Worm (Caenorhabditis elegans) whole organism, L4 larva: ENCODE data around the gene E02A10.4.

ENCODE experiments used
- F10B5.3 ChIP-seq: sonication (generic microtip); optimal IDR thresholded peaks from 2 replicates; lab custom pipeline; 2016; ENCODE audit warnings: mild to moderate bottlenecking, missing genetic modification characterization, missing compliant biosample characterization
- T20F7.1 ChIP-seq: fragments of 200-800 bp; sonication (Bioruptor generic); optimal IDR thresholded peaks from 2 replicates; lab custom pipeline; 2018; ENCODE audit warnings: mild to moderate bottlenecking, missing genetic modification characterization, missing compliant biosample characterization
- T26A8.4 ChIP-seq: fragments of 200-800 bp; sonication (Bioruptor generic); IDR thresholded peaks from 2 replicates; pipeline ENCODE4 v1.3.6; 2022; ENCODE audit warnings: missing genetic modification characterization, missing compliant biosample characterization
- Y5F2A.4 ChIP-seq: fragments of 200-800 bp; sonication (Bioruptor generic); optimal IDR thresholded peaks from 2 replicates; lab custom pipeline; 2018; ENCODE audit warnings: mild to moderate bottlenecking, missing genetic modification characterization, missing compliant biosample characterization
- Y75B8A.6 ChIP-seq: fragments of 200-800 bp; sonication (Bioruptor generic); IDR thresholded peaks from 2 replicates; pipeline ENCODE4 v1.3.6; 2022; ENCODE audit warnings: missing genetic modification reagents, missing genetic modification characterization, missing compliant biosample characterization
- ZK337.2 ChIP-seq: fragments of 200-800 bp; sonication (Bioruptor generic); IDR thresholded peaks from 2 replicates; pipeline ENCODE4 v1.3.6; 2022; ENCODE audit warnings: missing genetic modification reagents, missing genetic modification characterization, missing compliant biosample characterization
- aha-1 ChIP-seq: fragments of 150-350 bp; peaks from one replicate; lab custom pipeline; 2014; ENCODE audit warnings: missing biosample characterization, missing genetic modification characterization
- ama-1 ChIP-seq: fragments of 150-350 bp; optimal IDR thresholded peaks from 2 replicates; lab custom pipeline; 2014; ENCODE audit warnings: inconsistent platforms, mixed read lengths
- arid-1 ChIP-seq: fragments of 200-800 bp; sonication (Bioruptor generic); conservative IDR thresholded peaks from 2 replicates; pipeline ENCODE4 v1.3.6; 2022; ENCODE audit warnings: missing genetic modification reagents, missing genetic modification characterization, missing compliant biosample characterization
- ceh-28 ChIP-seq: fragments of 150-350 bp; optimal IDR thresholded peaks from 2 replicates; lab custom pipeline; 2014; ENCODE audit warnings: missing biosample characterization, missing genetic modification reagents, missing genetic modification characterization
- ceh-32 ChIP-seq: sonication (generic microtip); optimal IDR thresholded peaks from 2 replicates; lab custom pipeline; 2016; ENCODE audit warnings: mild to moderate bottlenecking, missing genetic modification characterization, missing compliant biosample characterization; ENCODE audit not compliant: poor library complexity
- ceh-44 ChIP-seq: fragments of 200-800 bp; sonication (Bioruptor generic); IDR thresholded peaks from 2 replicates; pipeline ENCODE4 v1.3.6; 2022; ENCODE audit warnings: missing genetic modification reagents, missing genetic modification characterization, missing compliant biosample characterization
- ctbp-1 ChIP-seq: fragments of 200-800 bp; sonication (Bioruptor generic); IDR thresholded peaks from 2 replicates; pipeline ENCODE4 v1.3.6; 2022; ENCODE audit warnings: missing genetic modification reagents, missing genetic modification characterization, missing compliant biosample characterization
- daf-16 ChIP-seq, 3 experiments: sonication (generic microtip); optimal IDR thresholded peaks; 2 replicates each; lab custom pipeline; 2016 to 2017; ENCODE audit warnings: missing genetic modification characterization in 3 of 3, missing genetic modification reagents in 3 of 3, mild to moderate bottlenecking in 2 of 3, missing compliant biosample characterization in 2 of 3, missing biosample characterization in 1 of 3, moderate library complexity in 1 of 3
- daf-19 ChIP-seq: fragments of 200-800 bp; sonication (Bioruptor generic); conservative IDR thresholded peaks from 2 replicates; pipeline ENCODE4 v1.3.6; 2022; ENCODE audit warnings: missing genetic modification characterization, missing compliant biosample characterization
- dve-1 ChIP-seq: sonication (generic microtip); optimal IDR thresholded peaks from 2 replicates; lab custom pipeline; 2017; ENCODE audit warnings: antibody characterized with exemption, mild to moderate bottlenecking, missing genetic modification characterization, missing compliant biosample characterization; ENCODE audit not compliant: insufficient read depth
- egl-27 ChIP-seq: sonication (generic microtip); optimal IDR thresholded peaks from 3 replicates; lab custom pipeline; 2017; ENCODE audit warnings: missing biosample characterization, missing genetic modification reagents, missing genetic modification characterization
- fkh-10 ChIP-seq: fragments of 150-350 bp; optimal IDR thresholded peaks from 2 replicates; lab custom pipeline; 2014; ENCODE audit warnings: missing biosample characterization, missing genetic modification reagents, missing genetic modification characterization
- hlh-11 ChIP-seq: fragments of 200-800 bp; sonication (Bioruptor generic); optimal IDR thresholded peaks from 2 replicates; lab custom pipeline; 2018; ENCODE audit warnings: mild to moderate bottlenecking, missing genetic modification characterization, missing compliant biosample characterization
- hmg-1.1 ChIP-seq: fragments of 200-800 bp; sonication (Bioruptor generic); IDR thresholded peaks from 2 replicates; pipeline ENCODE4 v1.3.6; 2022; ENCODE audit warnings: missing genetic modification reagents, missing genetic modification characterization, missing compliant biosample characterization
- jun-1 ChIP-seq: fragments of 150-350 bp; optimal IDR thresholded peaks from 2 replicates; lab custom pipeline; 2014; ENCODE audit warnings: missing biosample characterization, missing genetic modification reagents, missing genetic modification characterization
- lin-39 ChIP-seq: fragments of 150-350 bp; optimal IDR thresholded peaks from 2 replicates; lab custom pipeline; 2014; ENCODE audit warnings: missing biosample characterization, missing genetic modification reagents, missing genetic modification characterization
- lir-3 ChIP-seq: sonication (generic microtip); optimal IDR thresholded peaks from 2 replicates; lab custom pipeline; 2016; ENCODE audit warnings: mild to moderate bottlenecking, missing genetic modification characterization, missing compliant biosample characterization
- mdl-1 ChIP-seq, 2 experiments: fragments of 150-350 bp in 1 of 2; sonication (generic microtip) in 1 of 2; optimal IDR thresholded peaks; 2 replicates each; lab custom pipeline; 2014 to 2017; ENCODE audit warnings: missing biosample characterization in 2 of 2, missing genetic modification characterization in 2 of 2
- mep-1 ChIP-seq: fragments of 150-350 bp; sonication (generic microtip); optimal IDR thresholded peaks from 3 replicates; lab custom pipeline; 2014; ENCODE audit warnings: missing biosample characterization, missing genetic modification characterization
- mes-2 ChIP-seq: sonication (generic microtip); optimal IDR thresholded peaks from 2 replicates; lab custom pipeline; 2016; ENCODE audit warnings: missing genotype, mild to moderate bottlenecking, missing genetic modification characterization, missing compliant biosample characterization; ENCODE audit not compliant: poor library complexity, severe bottlenecking
- mxl-2 ChIP-seq: fragments of 200-800 bp; sonication (Bioruptor generic); conservative IDR thresholded peaks from 2 replicates; pipeline ENCODE4 v1.3.6; 2022; ENCODE audit warnings: missing genetic modification reagents, missing genetic modification characterization, missing compliant biosample characterization
- mxl-3 ChIP-seq: fragments of 200-800 bp; sonication (Bioruptor generic); optimal IDR thresholded peaks from 2 replicates; lab custom pipeline; 2018; ENCODE audit warnings: mild to moderate bottlenecking, missing genetic modification characterization, missing compliant biosample characterization
- nhr-102 ChIP-seq: sonication (generic microtip); optimal IDR thresholded peaks from 2 replicates; lab custom pipeline; 2016; ENCODE audit warnings: mild to moderate bottlenecking, missing genetic modification characterization, moderate library complexity, missing compliant biosample characterization
- nhr-11 ChIP-seq: fragments of 150-350 bp; optimal IDR thresholded peaks from 2 replicates; lab custom pipeline; 2014; ENCODE audit warnings: missing biosample characterization, missing genetic modification characterization
- nhr-111 ChIP-seq: fragments of 200-800 bp; sonication (Bioruptor generic); optimal IDR thresholded peaks from 2 replicates; lab custom pipeline; 2018; ENCODE audit warnings: mild to moderate bottlenecking, missing genetic modification characterization, missing compliant biosample characterization
- nhr-25 ChIP-seq: sonication (generic microtip); optimal IDR thresholded peaks from 2 replicates; lab custom pipeline; 2017; ENCODE audit warnings: missing genetic modification characterization, mild to moderate bottlenecking, missing compliant biosample characterization, antibody characterized with exemption, moderate library complexity, borderline replicate concordance; ENCODE audit not compliant: insufficient read depth
- nhr-48 ChIP-seq: sonication (generic microtip); optimal IDR thresholded peaks from 2 replicates; lab custom pipeline; 2016; ENCODE audit warnings: mild to moderate bottlenecking, missing genetic modification characterization, missing compliant biosample characterization
- nhr-76 ChIP-seq: fragments of 150-350 bp; optimal IDR thresholded peaks from 2 replicates; lab custom pipeline; 2014; ENCODE audit warnings: missing biosample characterization, missing genetic modification characterization
- nhr-77 ChIP-seq: fragments of 150-350 bp; optimal IDR thresholded peaks from 2 replicates; lab custom pipeline; 2014; ENCODE audit warnings: missing biosample characterization, missing genetic modification characterization
- php-3 ChIP-seq: fragments of 200-800 bp; sonication (Bioruptor generic); IDR thresholded peaks from 2 replicates; pipeline ENCODE4 v1.3.6; 2022; ENCODE audit warnings: missing genetic modification reagents, missing genetic modification characterization, missing compliant biosample characterization
- saeg-2 ChIP-seq: fragments of 200-800 bp; sonication (Bioruptor generic); IDR thresholded peaks from 2 replicates; pipeline ENCODE4 v1.3.6; 2022; ENCODE audit warnings: missing genetic modification reagents, missing genetic modification characterization, missing compliant biosample characterization
- unc-39 ChIP-seq: sonication (generic microtip); optimal IDR thresholded peaks from 2 replicates; lab custom pipeline; 2017; ENCODE audit warnings: missing biosample characterization, missing genetic modification characterization
- unc-62 ChIP-seq, 3 experiments: fragments of 150-350 bp in 1 of 3; sonication (generic microtip); optimal IDR thresholded peaks in 2 of 3; peaks in 1 of 3; 1 replicate in 1 of 3; 2 replicates in 2 of 3; lab custom pipeline; 2014 to 2017; ENCODE audit warnings: missing biosample characterization in 3 of 3, missing genetic modification characterization in 3 of 3, missing genetic modification reagents in 3 of 3, missing genotype in 1 of 3
- vab-7 ChIP-seq: fragments of 200-800 bp; sonication (Bioruptor generic); IDR thresholded peaks from 2 replicates; pipeline ENCODE4 v1.3.6; 2022; ENCODE audit warnings: missing genetic modification reagents, missing genetic modification characterization, missing compliant biosample characterization
- zip-11 ChIP-seq: fragments of 200-800 bp; sonication (Bioruptor generic); IDR thresholded peaks from 2 replicates; pipeline ENCODE4 v1.3.6; 2022; ENCODE audit warnings: missing genetic modification characterization, missing compliant biosample characterization

Gene E02A10.4

DNA sequence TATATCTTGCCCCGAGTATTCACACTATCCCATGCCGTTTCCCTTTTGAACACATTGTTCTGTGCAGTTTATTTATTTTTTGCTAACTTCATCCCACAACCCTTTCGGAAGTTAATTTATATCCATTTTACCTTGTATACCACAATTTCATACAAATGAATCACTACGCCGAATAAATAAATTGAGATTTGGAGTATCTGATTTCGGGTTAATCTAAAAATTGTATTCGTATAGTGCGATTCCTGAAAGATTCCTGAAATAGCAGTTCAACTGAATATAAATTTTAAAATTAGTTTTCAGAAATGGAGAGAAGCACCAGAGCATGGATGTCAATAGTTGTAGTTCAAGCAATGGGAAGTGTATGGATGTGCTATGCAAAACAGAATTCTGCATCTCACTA, 39.4 kb upstream of the E02A10.4 start, which contains the start of gene erg-28:
TSS of gene erg-28 (plus strand) at position 301 of the 400 bp plus-strand sequence.
- TF ChIP-seq nhr-11 (tag; lab: Kevin White, UChicago) (no peak), unc-62 (GFP tag; optimal IDR thresholded peaks at IDR 0.05 in 1 of 2; lab: Kevin White, UChicago) (no peak), unc-62 (tag; optimal IDR thresholded peaks at IDR 0.05; lab: Kevin White, UChicago) (no peak), vab-7 (GFP tag; lab: Robert Waterston, UW) (no peak), mep-1 (no peak), zip-11 (no peak), ceh-44 (GFP tag; lab: Robert Waterston, UW) (no peak), nhr-102 (tag; lab: Kevin White, UChicago) (no peak), lir-3 (tag; lab: Kevin White, UChicago) (no peak), Y5F2A.4 (GFP tag; lab: Kevin White, UChicago) (no peak), nhr-111 (GFP tag; lab: Kevin White, UChicago) (no peak)

DNA sequence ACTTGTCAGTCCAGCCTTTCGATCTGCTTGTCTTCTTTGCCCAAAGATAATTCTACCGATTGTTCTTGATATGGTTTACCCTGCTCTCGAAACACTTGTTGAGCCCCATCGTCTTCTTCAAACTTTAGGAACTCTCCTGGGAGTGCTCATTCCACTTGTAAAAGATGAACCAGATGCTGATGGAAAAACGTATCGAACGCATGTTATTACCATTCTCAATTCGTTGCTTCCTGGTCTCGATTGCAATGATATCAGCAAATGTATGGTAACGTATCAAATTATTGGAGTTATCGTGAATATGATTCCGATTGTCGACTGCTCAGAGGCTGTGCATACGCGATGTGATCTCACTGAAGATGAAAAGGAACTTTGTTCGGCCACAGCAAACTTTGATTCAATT, 34.1 kb upstream of the E02A10.4 start:
- TF ChIP-seq aha-1 (peak; percentile 53), vab-7 (GFP tag; lab: Robert Waterston, UW) (no peak), unc-62 (GFP tag; optimal IDR thresholded peaks at IDR 0.05 in 1 of 2; lab: Kevin White, UChicago) (peak in 1 of 2 experiments; percentile 84), unc-62 (tag; optimal IDR thresholded peaks at IDR 0.05; lab: Kevin White, UChicago) (no peak)

DNA sequence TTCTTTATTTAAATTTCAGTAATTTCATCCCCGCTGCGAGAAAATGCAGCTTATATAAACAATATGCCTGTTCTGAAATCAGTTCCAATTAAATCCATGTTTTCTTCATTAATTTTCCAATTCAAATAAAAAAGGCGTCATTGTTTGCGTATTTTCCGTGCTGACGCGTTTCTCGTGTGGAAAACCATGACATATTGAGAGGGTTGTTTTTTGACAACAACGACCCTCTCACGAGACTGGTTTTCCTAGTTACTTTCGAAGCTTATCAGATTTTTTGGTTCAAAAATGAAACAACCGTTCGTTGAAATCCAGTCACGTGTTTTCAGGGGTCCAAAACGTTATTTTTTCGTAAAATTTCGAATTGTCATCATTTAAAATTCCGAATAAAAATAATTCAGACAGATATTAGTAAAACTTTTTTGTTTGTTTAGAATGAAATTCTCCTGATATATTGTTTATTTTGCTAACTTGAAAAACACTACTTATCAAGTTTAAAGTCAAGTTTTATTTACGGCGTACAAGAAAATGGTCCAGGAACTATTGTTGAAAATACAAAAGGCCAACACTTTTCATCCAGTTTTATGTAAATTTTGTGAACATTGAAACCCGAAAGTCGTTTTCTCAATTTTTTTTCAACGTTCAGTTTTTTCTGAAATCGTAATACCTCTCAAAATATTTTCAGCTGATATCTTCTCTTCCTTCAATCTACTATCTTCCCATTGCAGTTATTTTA, 31.9 kb upstream of the E02A10.4 start, which contains the start of gene C14C10.5:
TSS of gene C14C10.5 (plus strand) at position 683 of the 733 bp plus-strand sequence.
- TF ChIP-seq php-3 (GFP tag; lab: Robert Waterston, UW) (no peak), fkh-10 (GFP tag; lab: Kevin White, UChicago) (no peak), nhr-48 (tag; lab: Kevin White, UChicago) (no peak), hmg-1.1 (no peak), arid-1 (no peak), mdl-1 (tag; optimal IDR thresholded peaks at IDR 0.05; lab: Kevin White, UChicago) (peak in 1 of 2 experiments; percentile 33), nhr-25 (tag; lab: Kevin White, UChicago) (no peak), F10B5.3 (no peak), mxl-2 (no peak), nhr-77 (tag; lab: Kevin White, UChicago) (no peak), T26A8.4 (no peak), ama-1 (lab: Kevin White, UChicago) (no peak), unc-39 (tag; lab: Kevin White, UChicago) (no peak), ZK337.2 (GFP tag; lab: Robert Waterston, UW) (no peak), hlh-11 (peak; percentile 38), ceh-28 (tag; lab: Kevin White, UChicago) (no peak), lin-39 (tag; lab: Kevin White, UChicago) (no peak), saeg-2 (GFP tag; lab: Robert Waterston, UW) (no peak), daf-19 (0 out of 2 replicates have a peak, but pooled peaks have one; percentile 24), jun-1 (tag; lab: Kevin White, UChicago) (no peak), T20F7.1 (GFP tag; lab: Kevin White, UChicago) (peak; percentile 41), mes-2 (tag; lab: Kevin White, UChicago) (peak; percentile 27), daf-16 (GFP tag; optimal IDR thresholded peaks at IDR 0.05; lab: Kevin White, UChicago) (no peak), daf-16 (tag; optimal IDR thresholded peaks at IDR 0.05; lab: Kevin White, UChicago) (peak; percentile 79), dve-1 (tag; lab: Kevin White, UChicago) (peak; percentile 48), ceh-32 (tag; lab: Kevin White, UChicago) (no peak), nhr-11 (tag; lab: Kevin White, UChicago) (no peak), Y75B8A.6 (GFP tag; lab: Robert Waterston, UW) (no peak), mxl-3 (peak; percentile 15), nhr-76 (tag; lab: Kevin White, UChicago) (no peak), egl-27 (tag; lab: Kevin White, UChicago) (no peak), mep-1 (no peak), ctbp-1 (no peak), ceh-44 (GFP tag; lab: Robert Waterston, UW) (no peak)
